Fruit fly (Drosophila melanogaster): ENCODE results near the gene CG7840.

The CG7840 gene

dm6 chr2L:8266145-8266544, 39.2 kb upstream of the CG7840 start (continued):
- TF ChIP-seq bigmax (GFP tag; optimal IDR thresholded peaks at IDR 0.05) (no peak), CG17359 (tag; optimal IDR thresholded peaks at IDR 0.05) (peak; percentile 84), Tbp (GFP tag; optimal IDR thresholded peaks at IDR 0.05) (no peak), CG42726 (GFP tag; IDR thresholded peaks at IDR 0.05; ENCODE audit: partially characterized antibody) (no peak), CG1529 (GFP tag; optimal IDR thresholded peaks at IDR 0.05) (peak; percentile 6), fd64A (GFP tag; optimal IDR thresholded peaks at IDR 0.05) (no peak), CG9437 (GFP tag; optimal IDR thresholded peaks at IDR 0.05) (peak; percentile 59), Sox102F (GFP tag; optimal IDR thresholded peaks at IDR 0.05) (peak; percentile 59), CG13775 (GFP tag; optimal IDR thresholded peaks at IDR 0.05) (no peak), CG3163 (GFP tag; optimal IDR thresholded peaks at IDR 0.05) (no peak), z (GFP tag; IDR thresholded peaks at IDR 0.05) (no peak), TFAM (GFP tag; optimal IDR thresholded peaks at IDR 0.05) (no peak), trh (GFP tag; optimal IDR thresholded peaks at IDR 0.05) (no peak), CG4730 (GFP tag; IDR thresholded peaks at IDR 0.05) (no peak), vvl (GFP tag; IDR thresholded peaks at IDR 0.05) (peak; percentile 66), CG8089 (GFP tag; optimal IDR thresholded peaks at IDR 0.05) (no peak), Lhr (GFP tag; optimal IDR thresholded peaks at IDR 0.05) (no peak), Bteb2 (GFP tag; optimal IDR thresholded peaks at IDR 0.05) (no peak), trem (tag; optimal IDR thresholded peaks at IDR 0.05) (peak; percentile 10), insv (GFP tag; optimal IDR thresholded peaks at IDR 0.05) (no peak), CG11398 (GFP tag; optimal IDR thresholded peaks at IDR 0.05) (no peak), CG34224 (GFP tag; IDR thresholded peaks at IDR 0.05; ENCODE audit: partially characterized antibody) (no peak), gt (GFP tag; IDR thresholded peaks at IDR 0.05) (no peak), CkIIα-i1 (GFP tag; IDR thresholded peaks at IDR 0.05) (no peak), mld (GFP tag; IDR thresholded peaks at IDR 0.05; ENCODE audit: partially characterized antibody) (no peak), CG7786 (GFP tag; optimal IDR thresholded peaks at IDR 0.05) (no peak), Ptx1 (GFP tag; IDR thresholded peaks at IDR 0.05) (peak; percentile 74), peb (GFP tag; IDR thresholded peaks at IDR 0.05) (no peak), CG3407 (GFP tag; optimal IDR thresholded peaks at IDR 0.05) (peak; percentile 31), CG7357 (GFP tag; IDR thresholded peaks at IDR 0.05) (no peak), grau (tag; optimal IDR thresholded peaks at IDR 0.05) (peak; percentile 53), lmd (GFP tag; IDR thresholded peaks at IDR 0.05) (peak; percentile 66), Hmr (GFP tag; optimal IDR thresholded peaks at IDR 0.05) (peak; percentile 40), CG1603 (tag; optimal IDR thresholded peaks at IDR 0.05) (no peak), HLH54F (GFP tag; optimal IDR thresholded peaks at IDR 0.05) (no peak), Asciz (GFP tag; optimal IDR thresholded peaks at IDR 0.05) (peak; percentile 76), br (optimal IDR thresholded peaks at IDR 0.05) (no peak), corto (GFP tag; optimal IDR thresholded peaks at IDR 0.05) (no peak), CG8388 (GFP tag; optimal IDR thresholded peaks at IDR 0.05) (peak; percentile 69), chm (GFP tag; IDR thresholded peaks at IDR 0.05) (no peak), dati (GFP tag; IDR thresholded peaks at IDR 0.05) (no peak), ttk (GFP tag; IDR thresholded peaks at IDR 0.05) (peak; percentile 25; the same call in 1 of the 2 replicates), CG12071 (GFP tag; optimal IDR thresholded peaks at IDR 0.05) (no peak), tgo (GFP tag; IDR thresholded peaks at IDR 0.05) (peak; percentile 63; the same call in 2 of the 3 replicates), aop (GFP tag; IDR thresholded peaks at IDR 0.05) (no peak), Lim3 (GFP tag; IDR thresholded peaks at IDR 0.05) (peak; percentile 54; the same call in 1 of the 2 replicates), CG5180 (GFP tag; optimal IDR thresholded peaks at IDR 0.05) (peak; percentile 40), CG18619 (GFP tag; optimal IDR thresholded peaks at IDR 0.05) (peak; percentile 13), Hr3 (GFP tag; optimal IDR thresholded peaks at IDR 0.05) (peak; percentile 36), CG6689 (GFP tag; IDR thresholded peaks at IDR 0.05) (no peak; the same call in 1 of the 2 replicates), zfh1 (GFP tag; IDR thresholded peaks at IDR 0.05) (peak; percentile 53; the same call in 1 of the 3 replicates), CG4617 (GFP tag; optimal IDR thresholded peaks at IDR 0.05; ENCODE audit: borderline replicate concordance) (no peak)

All from whole organism, embryonic.